Worm (Caenorhabditis elegans): Measurements from ENCODE around the gene col-164.

- no peak for TF ChIP-seq aly-2 (tag; optimal IDR thresholded peaks at IDR 0.05)
- TF ChIP-seq nhr-12 (tag; optimal IDR thresholded peaks at IDR 0.05), result no peak
- TF ChIP-seq fos-1 (tag; optimal IDR thresholded peaks at IDR 0.05), result no peak
- TF ChIP-seq nhr-11 (tag; optimal IDR thresholded peaks at IDR 0.05), result no peak
Measured at ce11 chrX:2047208-2047946, 45.9 kb upstream of the col-164 start.

Measured in whole organism, L3 larva.